Fruit fly (Drosophila melanogaster) whole organism, prepupa: ENCODE results near the gene Setd3.

Experiments used
- Blimp-1 ChIP-seq: fragments of 200-800 bp; sonication (Bioruptor generic); optimal IDR thresholded peaks from 3 replicates; lab custom pipeline; 2017; ENCODE audit warnings: missing biosample characterization, missing genetic modification characterization, mild to moderate bottlenecking, moderate library complexity, missing genetic modification reagents
- CG11294 ChIP-seq: fragments of 200-800 bp; sonication (Bioruptor generic); IDR thresholded peaks from 2 replicates; pipeline ENCODE4 v1.3.6; 2022; ENCODE audit warnings: missing biosample characterization, missing genetic modification characterization
- CG11762 ChIP-seq: fragments of 200-800 bp; sonication (Bioruptor generic); optimal IDR thresholded peaks from 3 replicates; lab custom pipeline; 2016; ENCODE audit warnings: missing biosample characterization, missing genetic modification characterization; ENCODE audit not compliant: insufficient read depth
- CG15336 ChIP-seq: fragments of 200-800 bp; sonication (Bioruptor generic); IDR thresholded peaks from 2 replicates; pipeline ENCODE4 v1.3.6; 2022; ENCODE audit warnings: missing biosample characterization, missing genetic modification characterization
- CG31627 ChIP-seq: fragments of 200-800 bp; sonication (Bioruptor generic); optimal IDR thresholded peaks from 3 replicates; lab custom pipeline; 2016; ENCODE audit warnings: missing biosample characterization, missing genetic modification characterization
- CG32006 ChIP-seq: fragments of 200-800 bp; sonication (Bioruptor generic); optimal IDR thresholded peaks from 3 replicates; lab custom pipeline; 2017; ENCODE audit warnings: missing biosample characterization, mild to moderate bottlenecking, missing genetic modification characterization
- CG3919 ChIP-seq: fragments of 200-800 bp; sonication (Bioruptor generic); optimal IDR thresholded peaks from 3 replicates; lab custom pipeline; 2016; ENCODE audit warnings: missing biosample characterization, missing genetic modification characterization
- CG4318 ChIP-seq: fragments of 200-800 bp; sonication (Bioruptor generic); optimal IDR thresholded peaks from 3 replicates; lab custom pipeline; 2017; ENCODE audit warnings: missing biosample characterization, mild to moderate bottlenecking, missing genetic modification characterization
- CG6163 ChIP-seq: fragments of 200-800 bp; sonication (Bioruptor generic); IDR thresholded peaks from 3 replicates; pipeline ENCODE4 v1.3.6; 2022; ENCODE audit warnings: missing biosample characterization, missing genetic modification characterization
- CG6276 ChIP-seq: fragments of 200-800 bp; sonication (Bioruptor generic); optimal IDR thresholded peaks from 2 replicates; lab custom pipeline; 2017; ENCODE audit warnings: missing biosample characterization, mild to moderate bottlenecking, missing genetic modification characterization
- CG6792 ChIP-seq: fragments of 200-800 bp; sonication (Bioruptor generic); optimal IDR thresholded peaks from 3 replicates; lab custom pipeline; 2016; ENCODE audit warnings: missing biosample characterization, missing genetic modification characterization
- CG6808 ChIP-seq: fragments of 200-800 bp; sonication (Bioruptor generic); optimal IDR thresholded peaks from 3 replicates; lab custom pipeline; 2017; ENCODE audit warnings: missing biosample characterization, missing genetic modification characterization, mild to moderate bottlenecking, moderate library complexity, missing genetic modification reagents
- CG6854 ChIP-seq: fragments of 200-800 bp; sonication (Bioruptor generic); optimal IDR thresholded peaks from 2 replicates; lab custom pipeline; 2017; ENCODE audit warnings: missing biosample characterization, mild to moderate bottlenecking, missing genetic modification characterization
- CG8119 ChIP-seq: fragments of 200-800 bp; sonication (Bioruptor generic); IDR thresholded peaks from 3 replicates; pipeline ENCODE4 v1.3.6; 2022; ENCODE audit warnings: missing biosample characterization, missing genetic modification characterization
- CG8319 ChIP-seq: fragments of 200-800 bp; sonication (Bioruptor generic); optimal IDR thresholded peaks from 3 replicates; lab custom pipeline; 2016; ENCODE audit warnings: missing biosample characterization, missing genetic modification characterization
- CG9139 ChIP-seq: fragments of 200-800 bp; sonication (Bioruptor generic); optimal IDR thresholded peaks from 3 replicates; lab custom pipeline; 2017; ENCODE audit warnings: missing biosample characterization, mild to moderate bottlenecking, missing genetic modification characterization
- Eip78C ChIP-seq: fragments of 200-800 bp; sonication (Bioruptor generic); peaks from one replicate; lab custom pipeline; 2016; ENCODE audit warnings: missing biosample characterization, missing genetic modification characterization
- Ets21C ChIP-seq: fragments of 200-800 bp; sonication (Bioruptor generic); optimal IDR thresholded peaks from 3 replicates; lab custom pipeline; 2016; ENCODE audit warnings: missing biosample characterization, missing genetic modification characterization
- Gug ChIP-seq: fragments of 200-800 bp; sonication (Bioruptor generic); IDR thresholded peaks from 2 replicates; pipeline ENCODE4 v1.3.6; 2022; ENCODE audit warnings: missing biosample characterization, missing genetic modification characterization
- Hr39 ChIP-seq: fragments of 200-800 bp; sonication (Bioruptor generic); optimal IDR thresholded peaks from 2 replicates; lab custom pipeline; 2016; ENCODE audit warnings: missing biosample characterization, missing genetic modification characterization
- Hr4 ChIP-seq: fragments of 200-800 bp; sonication (Bioruptor generic); optimal IDR thresholded peaks from 3 replicates; lab custom pipeline; 2016; ENCODE audit warnings: missing biosample characterization, missing genetic modification characterization
- Lpt ChIP-seq: fragments of 200-800 bp; sonication (Bioruptor generic); optimal IDR thresholded peaks from 3 replicates; lab custom pipeline; 2016; ENCODE audit warnings: missing biosample characterization, missing genetic modification characterization
- Met ChIP-seq: fragments of 200-800 bp; sonication (Bioruptor generic); optimal IDR thresholded peaks from 3 replicates; lab custom pipeline; 2016; ENCODE audit warnings: missing biosample characterization, missing genetic modification characterization
- OdsH ChIP-seq: fragments of 200-800 bp; sonication (Bioruptor generic); optimal IDR thresholded peaks from 3 replicates; lab custom pipeline; 2016; ENCODE audit warnings: missing biosample characterization, missing genetic modification characterization
- Sox14 ChIP-seq: fragments of 200-800 bp; sonication (Bioruptor generic); optimal IDR thresholded peaks from 3 replicates; lab custom pipeline; 2016; ENCODE audit warnings: missing biosample characterization, missing genetic modification characterization
- Sox15 ChIP-seq: fragments of 200-800 bp; sonication (Bioruptor generic); optimal IDR thresholded peaks from 3 replicates; lab custom pipeline; 2016; ENCODE audit warnings: missing biosample characterization, missing genetic modification characterization
- achi ChIP-seq: fragments of 200-800 bp; sonication (Bioruptor generic); optimal IDR thresholded peaks from 3 replicates; lab custom pipeline; 2016; ENCODE audit warnings: missing biosample characterization, missing genetic modification characterization
- dac ChIP-seq: fragments of 200-800 bp; sonication (Bioruptor generic); optimal IDR thresholded peaks from 2 replicates; lab custom pipeline; 2017; ENCODE audit warnings: missing biosample characterization, mild to moderate bottlenecking, missing genetic modification characterization
- dsx ChIP-seq: fragments of 200-800 bp; optimal IDR thresholded peaks from 3 replicates; lab custom pipeline; 2019; ENCODE audit warnings: missing biosample characterization, mild to moderate bottlenecking, missing genetic modification characterization, moderate library complexity; ENCODE audit not compliant: poor library complexity, severe bottlenecking
- eg ChIP-seq: fragments of 200-800 bp; sonication (Bioruptor generic); IDR thresholded peaks from 3 replicates; pipeline ENCODE4 v1.3.6; 2022; ENCODE audit warnings: missing biosample characterization, missing genetic modification characterization
- esn ChIP-seq: fragments of 200-800 bp; sonication (Bioruptor generic); optimal IDR thresholded peaks from 2 replicates; lab custom pipeline; 2016; ENCODE audit warnings: missing biosample characterization, mild to moderate bottlenecking, missing genetic modification characterization, moderate library complexity
- fkh ChIP-seq: fragments of 200-800 bp; sonication (Bioruptor generic); optimal IDR thresholded peaks from 3 replicates; lab custom pipeline; 2017; ENCODE audit warnings: missing biosample characterization, mild to moderate bottlenecking, missing genetic modification characterization, moderate library complexity
- lz ChIP-seq: fragments of 200-800 bp; sonication (Bioruptor generic); optimal IDR thresholded peaks from 3 replicates; lab custom pipeline; 2016; ENCODE audit warnings: missing biosample characterization, missing genetic modification characterization
- net ChIP-seq: fragments of 200-800 bp; sonication (Bioruptor generic); optimal IDR thresholded peaks from 3 replicates; lab custom pipeline; 2016; ENCODE audit warnings: missing biosample characterization, missing genetic modification characterization
- pdm3 ChIP-seq: fragments of 200-800 bp; sonication (Bioruptor generic); optimal IDR thresholded peaks from 3 replicates; lab custom pipeline; 2016; ENCODE audit warnings: missing biosample characterization, missing genetic modification characterization
- ss ChIP-seq, 2 experiments: fragments of 200-800 bp; sonication (Bioruptor generic); optimal IDR thresholded peaks; 2 replicates in 1 of 2; 3 replicates in 1 of 2; lab custom pipeline; 2017 to 2018; ENCODE audit warnings: mild to moderate bottlenecking in 2 of 2, missing biosample characterization in 2 of 2, missing genetic modification characterization in 2 of 2, moderate library complexity in 1 of 2
- topi ChIP-seq: fragments of 200-800 bp; sonication (Bioruptor generic); optimal IDR thresholded peaks from 3 replicates; lab custom pipeline; 2016; ENCODE audit warnings: missing biosample characterization, missing genetic modification characterization

Setd3 gene

DNA sequence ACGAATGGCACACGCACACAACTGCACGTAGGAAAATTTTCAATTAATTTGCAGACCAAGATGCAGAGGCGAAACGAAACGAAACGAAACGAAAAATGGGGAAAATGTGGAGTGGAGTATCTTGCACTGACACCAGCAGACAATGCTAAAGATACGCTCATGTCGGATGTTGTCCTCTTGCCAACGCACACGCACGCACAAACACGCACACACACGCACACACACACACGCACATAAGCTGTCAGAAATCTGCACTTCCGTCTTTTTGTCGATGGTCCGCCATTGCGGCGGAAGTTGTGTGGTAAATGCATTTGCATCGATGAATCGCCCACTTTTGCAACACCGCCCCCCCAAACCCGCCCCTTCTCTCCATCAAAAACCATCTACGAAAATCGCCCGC is 39.5 kb downstream of the Setd3 start:
- no peak for TF ChIP-seq eg (GFP tag; lab: Robert Waterston, UW)
- TF ChIP-seq, all 60 proteins: peak for 0

DNA sequence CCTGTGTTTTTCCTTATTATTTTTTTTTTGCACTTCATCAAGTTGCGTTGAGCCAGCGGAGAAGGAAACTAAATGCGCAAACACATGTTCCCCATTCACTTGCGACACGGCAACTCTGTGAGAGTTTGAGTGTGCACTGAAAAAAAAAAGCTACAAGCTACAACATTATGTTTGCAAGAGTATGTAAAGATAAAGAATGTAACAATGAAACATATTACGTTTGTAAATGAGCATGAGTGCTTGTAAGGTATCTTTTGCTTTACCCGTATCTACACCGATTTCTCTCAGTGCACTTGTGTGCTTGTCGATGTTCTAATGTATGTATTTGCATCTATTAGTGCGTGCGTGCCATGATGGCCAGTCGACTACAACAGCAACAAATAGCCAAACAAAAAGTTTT is 56.3 kb downstream of the Setd3 start:
- TF ChIP-seq CG32006 (GFP tag; lab: Kevin White, UChicago), result peak; percentile 65
- peak; percentile 23 for TF ChIP-seq dac (GFP tag; lab: Kevin White, UChicago)
- peak; percentile 24 for TF ChIP-seq Eip78C (GFP tag; lab: Kevin White, UChicago)
- peak; percentile 49 for TF ChIP-seq CG6276 (GFP tag; lab: Kevin White, UChicago)
- TF ChIP-seq CG4318 (GFP tag; lab: Kevin White, UChicago), result peak; percentile 39
- TF ChIP-seq Lpt, result peak; percentile 8
- peak; percentile 2 for TF ChIP-seq pdm3 (GFP tag; lab: Kevin White, UChicago)
- TF ChIP-seq CG15336 (GFP tag; lab: Robert Waterston, UW), result peak; percentile 79
- TF ChIP-seq CG6163 (GFP tag; lab: Robert Waterston, UW), result peak; percentile 65; the same call in 2 of the 3 replicates
- TF ChIP-seq eg (GFP tag; lab: Robert Waterston, UW), result peak; percentile 83
- peak; percentile 39; the same call in 1 of the 2 replicates for TF ChIP-seq Gug
- TF ChIP-seq CG8119 (GFP tag; lab: Robert Waterston, UW), result peak; percentile 60; the same call in 2 of the 3 replicates
- TF ChIP-seq CG9139, result no peak
- no peak for TF ChIP-seq dsx
- no peak for TF ChIP-seq Sox14 (GFP tag; lab: Kevin White, UChicago)
- no peak for TF ChIP-seq Sox15 (GFP tag; lab: Kevin White, UChicago)
- peak; percentile 74 for TF ChIP-seq Hr4
- TF ChIP-seq CG11294 (GFP tag; lab: Robert Waterston, UW), result peak; percentile 35; the same call in 1 of the 2 replicates
- TF ChIP-seq CG6854 (GFP tag; lab: Kevin White, UChicago), result no peak
- TF ChIP-seq OdsH, result peak; percentile 22

- TF ChIP-seq CG6163 (GFP tag; lab: Robert Waterston, UW), result peak; percentile 42; the same call in 1 of the 3 replicates
- TF ChIP-seq achi, result no peak
- no peak for TF ChIP-seq CG6808 (GFP tag; lab: Kevin White, UChicago)
- peak; percentile 77 for TF ChIP-seq eg (GFP tag; lab: Robert Waterston, UW)
- TF ChIP-seq Eip78C (GFP tag; lab: Kevin White, UChicago), result peak; percentile 17
- TF ChIP-seq CG15336 (GFP tag; lab: Robert Waterston, UW), result peak; percentile 62
- no peak for TF ChIP-seq CG8319 (GFP tag; lab: Kevin White, UChicago)
- TF ChIP-seq esn, result no peak
- TF ChIP-seq Lpt, result peak; percentile 39
- TF ChIP-seq Met (GFP tag; lab: Kevin White, UChicago), result no peak
- peak; percentile 81 for TF ChIP-seq CG8119 (GFP tag; lab: Robert Waterston, UW)
- TF ChIP-seq CG32006 (GFP tag; lab: Kevin White, UChicago), result peak; percentile 12
- TF ChIP-seq Hr4, result peak; percentile 19
- TF ChIP-seq Hr39 (GFP tag; lab: Kevin White, UChicago), result no peak
- peak; percentile 57 for TF ChIP-seq CG6276 (GFP tag; lab: Kevin White, UChicago)
These were observed 59.4 kb downstream of the Setd3 start for dm6 chrX:6909135-6909534.

DNA sequence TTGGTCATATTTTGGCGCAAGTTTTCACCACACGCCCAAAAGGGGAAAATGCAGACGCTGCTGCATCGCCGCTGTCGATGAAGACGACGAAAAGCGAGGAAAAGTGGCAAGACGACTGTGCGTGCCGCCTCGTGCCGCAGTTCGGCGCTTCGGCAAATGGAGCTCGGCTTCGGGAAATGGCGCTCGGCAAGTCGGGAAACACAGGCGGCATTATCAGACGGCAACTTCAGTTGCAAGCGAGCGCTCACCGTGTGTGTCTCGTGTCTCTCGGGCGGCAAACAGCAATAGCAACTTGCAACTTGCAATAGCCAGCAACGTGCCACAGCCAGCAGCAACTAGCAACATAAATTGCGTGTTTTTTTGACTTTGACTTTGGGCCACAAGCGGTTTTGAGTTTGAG is 60.5 kb downstream of the Setd3 start, which contains the start of gene CG14431:
Gene CG14431, plus strand, starts transcription at position 200 of the 400 bp plus-strand sequence.
- 0 out of 3 replicates have a peak, but pooled peaks have one; percentile 40 for TF ChIP-seq CG8119 (GFP tag; lab: Robert Waterston, UW)
- TF ChIP-seq dsx, result no peak
- peak; percentile 6 for TF ChIP-seq net (GFP tag; lab: Kevin White, UChicago)
- no peak for TF ChIP-seq lz (GFP tag; lab: Kevin White, UChicago)
- no peak for TF ChIP-seq Hr4
- no peak for TF ChIP-seq fkh (GFP tag; lab: Kevin White, UChicago)
- no peak for TF ChIP-seq ss (GFP tag; optimal IDR thresholded peaks at IDR 0.05; lab: Kevin White, UChicago)
- no peak for TF ChIP-seq Sox14 (GFP tag; lab: Kevin White, UChicago)
- peak; percentile 33 for TF ChIP-seq CG3919
- TF ChIP-seq Met (GFP tag; lab: Kevin White, UChicago), result no peak
- no peak for TF ChIP-seq topi (GFP tag; lab: Kevin White, UChicago)
- peak; percentile 9 for TF ChIP-seq Lpt
- TF ChIP-seq CG6854 (GFP tag; lab: Kevin White, UChicago), result no peak
- TF ChIP-seq eg (GFP tag; lab: Robert Waterston, UW), result peak; percentile 59; the same call in 1 of the 3 replicates
- TF ChIP-seq Blimp-1 (GFP tag; lab: Kevin White, UChicago), result no peak
- no peak for TF ChIP-seq Ets21C (GFP tag; lab: Kevin White, UChicago)
- no peak for TF ChIP-seq CG32006 (GFP tag; lab: Kevin White, UChicago)
- peak; percentile 22 for TF ChIP-seq dac (GFP tag; lab: Kevin White, UChicago)
- no peak for TF ChIP-seq CG6792 (GFP tag; lab: Kevin White, UChicago)
- TF ChIP-seq CG31627, result no peak
- no peak for TF ChIP-seq CG11762 (GFP tag; lab: Kevin White, UChicago)
- peak; percentile 48 for TF ChIP-seq CG6276 (GFP tag; lab: Kevin White, UChicago)
- TF ChIP-seq CG15336 (GFP tag; lab: Robert Waterston, UW), result peak; percentile 38; the same call in 1 of the 2 replicates
- TF ChIP-seq CG6163 (GFP tag; lab: Robert Waterston, UW), result peak; percentile 46; the same call in 1 of the 3 replicates
- TF ChIP-seq, all 60 proteins: peak for 9
